Worm (Caenorhabditis elegans) whole organism, L3 larva: ENCODE data around the gene F41E7.6.

Experiments
- elt-2 ChIP-seq: sonication (generic microtip); optimal IDR thresholded peaks from 2 replicates; lab custom pipeline; 2016; ENCODE audit warnings: missing genetic modification reagents, mild to moderate bottlenecking, missing genetic modification characterization, missing compliant biosample characterization
- nhr-25 ChIP-seq: sonication (generic microtip); optimal IDR thresholded peaks from 2 replicates; lab custom pipeline; 2017; ENCODE audit warnings: missing biosample characterization, missing genetic modification characterization
- skn-1 ChIP-seq: fragments of 150-350 bp; optimal IDR thresholded peaks from 2 replicates; lab custom pipeline; 2014; ENCODE audit warnings: missing biosample characterization, missing genetic modification characterization

DNA sequence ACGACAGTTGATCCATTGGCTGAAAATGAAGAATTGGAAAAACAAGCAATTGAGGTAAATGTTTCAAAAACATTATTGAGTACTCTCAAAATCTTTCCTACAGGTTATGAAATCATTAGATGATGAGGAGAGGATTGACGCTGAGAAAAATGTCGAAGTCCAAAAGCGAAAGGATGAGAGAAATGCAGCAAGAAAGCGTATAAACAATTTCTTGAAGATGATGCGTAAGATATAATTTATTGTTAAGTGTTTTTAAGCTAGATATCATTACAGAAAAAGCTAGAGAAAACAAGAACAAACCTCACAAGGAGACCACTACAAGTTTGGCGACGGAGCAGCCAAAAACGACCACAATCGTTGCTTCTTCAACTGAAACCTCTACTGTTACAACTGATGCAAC, 9.4 kb upstream of the F41E7.6 start:
- TF ChIP-seq skn-1 (tag; lab: Kevin White, UChicago) (no peak), elt-2 (tag; lab: Kevin White, UChicago) (no peak), nhr-25 (tag; lab: Kevin White, UChicago) (no peak)
